Worm (Caenorhabditis elegans): ENCODE measurements around the gene F32F2.4.

Gene F32F2.4

ce11 chrV:13262781-13263318 is 13.2 kb upstream of the F32F2.4 start:
- TF ChIP-seq ceh-16 (tag; optimal IDR thresholded peaks at IDR 0.05) = no peak
- no peak for TF ChIP-seq R02D3.7 (tag; optimal IDR thresholded peaks at IDR 0.05)
- peak; percentile 72 for TF ChIP-seq fos-1 (tag; optimal IDR thresholded peaks at IDR 0.05)
- TF ChIP-seq gmeb-1 (tag; optimal IDR thresholded peaks at IDR 0.05) = no peak
- TF ChIP-seq sma-9 (GFP tag; optimal IDR thresholded peaks at IDR 0.05) = peak; percentile 18
- TF ChIP-seq sma-9 (tag; optimal IDR thresholded peaks at IDR 0.05) = no peak
- no peak for TF ChIP-seq elt-1 (tag; optimal IDR thresholded peaks at IDR 0.05)
- no peak for TF ChIP-seq dmd-4 (tag; optimal IDR thresholded peaks at IDR 0.05)

- TF ChIP-seq blmp-1 (tag; optimal IDR thresholded peaks at IDR 0.05; ENCODE audit: insufficient read depth) = no peak
- no peak for TF ChIP-seq unc-55 (GFP tag; optimal IDR thresholded peaks at IDR 0.05)
- no peak for TF ChIP-seq nhr-21 (tag; optimal IDR thresholded peaks at IDR 0.05)
- no peak for TF ChIP-seq nhr-12 (tag; optimal IDR thresholded peaks at IDR 0.05)
- TF ChIP-seq sma-9 (GFP tag; optimal IDR thresholded peaks at IDR 0.05) = no peak
- no peak for TF ChIP-seq sma-9 (tag; optimal IDR thresholded peaks at IDR 0.05)
- no peak for TF ChIP-seq mab-5 (tag; optimal IDR thresholded peaks at IDR 0.05)
- TF ChIP-seq egl-27 (tag; optimal IDR thresholded peaks at IDR 0.05) = no peak
- no peak for TF ChIP-seq nhr-129 (tag; optimal IDR thresholded peaks at IDR 0.05)
- TF ChIP-seq nhr-237 (tag; optimal IDR thresholded peaks at IDR 0.05) = no peak
- TF ChIP-seq ceh-16 (tag; optimal IDR thresholded peaks at IDR 0.05) = no peak
- TF ChIP-seq zag-1 (tag; optimal IDR thresholded peaks at IDR 0.05) = no peak
- TF ChIP-seq elt-1 (tag; optimal IDR thresholded peaks at IDR 0.05) = no peak
- TF ChIP-seq elt-3 (tag; optimal IDR thresholded peaks at IDR 0.05) = no peak
- TF ChIP-seq nhr-77 (tag; optimal IDR thresholded peaks at IDR 0.05) = no peak
- no peak for TF ChIP-seq unc-62 (GFP tag; optimal IDR thresholded peaks at IDR 0.05)
Measured at ce11 chrV:13264245-13264644, 11.8 kb upstream of the F32F2.4 start, which contains the start of gene zip-5. Gene zip-5, plus strand, starts transcription at chrV:13264545.

- no peak for TF ChIP-seq unc-55 (GFP tag; optimal IDR thresholded peaks at IDR 0.05)
- no peak for TF ChIP-seq snpc-4 (tag; optimal IDR thresholded peaks at IDR 0.05)
- TF ChIP-seq nhr-12 (tag; optimal IDR thresholded peaks at IDR 0.05) = no peak
- no peak for TF ChIP-seq ztf-4 (tag; optimal IDR thresholded peaks at IDR 0.05)
- no peak for TF ChIP-seq fos-1 (tag; optimal IDR thresholded peaks at IDR 0.05)
- TF ChIP-seq nhr-23 (tag; optimal IDR thresholded peaks at IDR 0.05) = no peak
- no peak for TF ChIP-seq R02D3.7 (tag; optimal IDR thresholded peaks at IDR 0.05)
- no peak for TF ChIP-seq gmeb-1 (tag; optimal IDR thresholded peaks at IDR 0.05)
- TF ChIP-seq lin-13 (GFP tag; optimal IDR thresholded peaks at IDR 0.05) = no peak
- no peak for TF ChIP-seq nhr-6 (tag; optimal IDR thresholded peaks at IDR 0.05)
- TF ChIP-seq nhr-129 (tag; optimal IDR thresholded peaks at IDR 0.05) = no peak
Measured at ce11 chrV:13265628-13266027, 10.4 kb upstream of the F32F2.4 start.

- TF ChIP-seq fos-1 (tag; optimal IDR thresholded peaks at IDR 0.05) = peak; percentile 57
- no peak for TF ChIP-seq lin-11 (tag; optimal IDR thresholded peaks at IDR 0.05)
- no peak for TF ChIP-seq unc-55 (GFP tag; optimal IDR thresholded peaks at IDR 0.05)
Measured at ce11 chrV:13266630-13267029, 9.4 kb upstream of the F32F2.4 start.

- TF ChIP-seq mdl-1 (tag; optimal IDR thresholded peaks at IDR 0.05) (no peak), crh-2 (tag; optimal IDR thresholded peaks at IDR 0.05) (peak; percentile 14), fos-1 (tag; optimal IDR thresholded peaks at IDR 0.05) (peak; percentile 97)
Measured at ce11 chrV:13268032-13268431, 8.0 kb upstream of the F32F2.4 start.

ce11 chrV:13269228-13269630 is 6.8 kb upstream of the F32F2.4 start:
- TF ChIP-seq peb-1 (tag; optimal IDR thresholded peaks at IDR 0.05) = no peak
- peak; percentile 40 for TF ChIP-seq skn-1 (tag; optimal IDR thresholded peaks at IDR 0.05)
- TF ChIP-seq sma-9 (GFP tag; optimal IDR thresholded peaks at IDR 0.05) = peak; percentile 59
- no peak for TF ChIP-seq sma-9 (tag; optimal IDR thresholded peaks at IDR 0.05)
- TF ChIP-seq nhr-129 (tag; optimal IDR thresholded peaks at IDR 0.05) = peak; percentile 39
- no peak for TF ChIP-seq Y55F3AM.14 (GFP tag; optimal IDR thresholded peaks at IDR 0.05)
- TF ChIP-seq F13H6.1 (tag; optimal IDR thresholded peaks at IDR 0.05) = peak; percentile 72
- TF ChIP-seq alr-1 (tag; optimal IDR thresholded peaks at IDR 0.05) = no peak
- no peak for TF ChIP-seq C34F6.9 (tag; optimal IDR thresholded peaks at IDR 0.05)
- TF ChIP-seq nhr-21 (tag; optimal IDR thresholded peaks at IDR 0.05) = no peak
- peak; percentile 44 for TF ChIP-seq gmeb-1 (tag; optimal IDR thresholded peaks at IDR 0.05)
- peak; percentile 90 for TF ChIP-seq fos-1 (tag; optimal IDR thresholded peaks at IDR 0.05)
- no peak for TF ChIP-seq lin-13 (GFP tag; optimal IDR thresholded peaks at IDR 0.05)
- TF ChIP-seq sma-3 (GFP tag; optimal IDR thresholded peaks at IDR 0.05) = peak; percentile 69
- peak in 1 of 2 experiments; percentile 37 for TF ChIP-seq lsy-2 (tag; optimal IDR thresholded peaks at IDR 0.05)
- TF ChIP-seq zag-1 (tag; optimal IDR thresholded peaks at IDR 0.05) = no peak
- peak; percentile 56 for TF ChIP-seq crh-2 (tag; optimal IDR thresholded peaks at IDR 0.05)

All from whole organism, L2 larva.